Fruit fly (Drosophila melanogaster) whole organism, embryonic: Measurements from ENCODE around the gene Ir68b.

ENCODE experiments used
- Abd-B ChIP-seq: fragments of 200-800 bp; sonication (Bioruptor generic); optimal IDR thresholded peaks from 2 replicates; lab custom pipeline; 2018; ENCODE audit warnings: missing biosample characterization, mild to moderate bottlenecking, missing genetic modification characterization, moderate library complexity
- Atf-2 ChIP-seq: fragments of 200-800 bp; sonication (Bioruptor generic); optimal IDR thresholded peaks from 2 replicates; lab custom pipeline; 2016; ENCODE audit warnings: missing biosample characterization, missing genetic modification characterization
- CG10366 ChIP-seq: fragments of 200-800 bp; sonication (Bioruptor generic); IDR thresholded peaks from 2 replicates; pipeline ENCODE4 v1.3.6; 2022; ENCODE audit warnings: missing biosample characterization, missing genetic modification characterization
- CG12391 ChIP-seq: fragments of 200-800 bp; sonication (Bioruptor generic); optimal IDR thresholded peaks from 3 replicates; lab custom pipeline; 2018; ENCODE audit warnings: missing biosample characterization, mild to moderate bottlenecking, missing genetic modification characterization, moderate library complexity
- CG13123 ChIP-seq: fragments of 200-800 bp; sonication (Bioruptor generic); optimal IDR thresholded peaks from 2 replicates; lab custom pipeline; 2016; ENCODE audit warnings: missing biosample characterization, missing genetic modification characterization
- CG13624 ChIP-seq: fragments of 200-800 bp; sonication (Bioruptor generic); optimal IDR thresholded peaks from 2 replicates; lab custom pipeline; 2016; ENCODE audit warnings: missing biosample characterization, missing genetic modification characterization
- CG14050 ChIP-seq: fragments of 200-800 bp; sonication (Bioruptor generic); IDR thresholded peaks from 3 replicates; pipeline ENCODE4 v1.3.6; 2022; ENCODE audit warnings: missing biosample characterization, missing genetic modification characterization
- CG15011 ChIP-seq: fragments of 200-800 bp; sonication (Bioruptor generic); optimal IDR thresholded peaks from 3 replicates; lab custom pipeline; 2018; ENCODE audit warnings: missing biosample characterization, mild to moderate bottlenecking, missing genetic modification characterization
- CG17186 ChIP-seq: fragments of 200-800 bp; sonication (Bioruptor generic); optimal IDR thresholded peaks from 3 replicates; lab custom pipeline; 2017; ENCODE audit warnings: missing biosample characterization, missing genetic modification reagents, missing genetic modification characterization
- CG2129 ChIP-seq: fragments of 200-800 bp; sonication (Bioruptor generic); IDR thresholded peaks from 2 replicates; pipeline ENCODE4 v1.3.6; 2022; ENCODE audit warnings: missing biosample characterization, missing genetic modification characterization; ENCODE audit not compliant: partially characterized antibody
- CG30020 ChIP-seq: fragments of 200-800 bp; optimal IDR thresholded peaks from 2 replicates; lab custom pipeline; 2019; ENCODE audit warnings: missing biosample characterization, mild to moderate bottlenecking, missing genetic modification characterization, moderate library complexity
- CG32772 ChIP-seq: fragments of 200-800 bp; sonication (Bioruptor generic); IDR thresholded peaks from 2 replicates; pipeline ENCODE4 v1.3.6; 2022; ENCODE audit warnings: missing biosample characterization, missing genetic modification characterization
- CG3281 ChIP-seq: fragments of 200-800 bp; sonication (Bioruptor generic); optimal IDR thresholded peaks from 3 replicates; lab custom pipeline; 2017; ENCODE audit warnings: missing biosample characterization, mild to moderate bottlenecking, missing genetic modification characterization
- CG33557 ChIP-seq: fragments of 200-800 bp; sonication (Bioruptor generic); optimal IDR thresholded peaks from 2 replicates; lab custom pipeline; 2019; ENCODE audit warnings: missing biosample characterization, mild to moderate bottlenecking, missing genetic modification characterization, moderate library complexity
- CG7839 ChIP-seq: fragments of 200-800 bp; sonication (Bioruptor generic); optimal IDR thresholded peaks from 3 replicates; lab custom pipeline; 2018; ENCODE audit warnings: missing biosample characterization, mild to moderate bottlenecking, missing genetic modification characterization, moderate library complexity
- Fer1 ChIP-seq: fragments of 200-800 bp; sonication (Bioruptor generic); optimal IDR thresholded peaks from 2 replicates; lab custom pipeline; 2017; ENCODE audit warnings: missing biosample characterization, mild to moderate bottlenecking, missing genetic modification characterization
- HLH4C ChIP-seq: fragments of 200-800 bp; sonication (Bioruptor generic); IDR thresholded peaks from 3 replicates; pipeline ENCODE4 v1.3.6; 2022; ENCODE audit warnings: missing biosample characterization, missing genetic modification characterization; ENCODE audit not compliant: partially characterized antibody
- Hr39 ChIP-seq: fragments of >200 bp; optimal IDR thresholded peaks from 2 replicates; lab custom pipeline; 2017
- Myb ChIP-seq: fragments of 200-800 bp; sonication (Bioruptor generic); optimal IDR thresholded peaks from 2 replicates; lab custom pipeline; 2016; ENCODE audit warnings: missing biosample characterization, missing genetic modification characterization
- NC2α ChIP-seq: fragments of 200-800 bp; sonication (Bioruptor generic); optimal IDR thresholded peaks from 2 replicates; lab custom pipeline; 2016; ENCODE audit warnings: missing biosample characterization, missing genetic modification characterization
- NC2β ChIP-seq: fragments of 200-800 bp; sonication (Bioruptor generic); optimal IDR thresholded peaks from 2 replicates; lab custom pipeline; 2016; ENCODE audit warnings: missing biosample characterization, missing genetic modification characterization
- NK7.1 ChIP-seq: fragments of 200-800 bp; sonication (Bioruptor generic); optimal IDR thresholded peaks from 3 replicates; lab custom pipeline; 2016; ENCODE audit warnings: missing biosample characterization, missing genetic modification characterization
- Optix ChIP-seq: fragments of 200-800 bp; sonication (Bioruptor generic); IDR thresholded peaks from 3 replicates; pipeline ENCODE4 v1.3.6; 2022; ENCODE audit warnings: missing biosample characterization, missing genetic modification characterization
- PHDP ChIP-seq: fragments of 200-800 bp; sonication (Bioruptor generic); optimal IDR thresholded peaks from 3 replicates; lab custom pipeline; 2018; ENCODE audit warnings: missing biosample characterization, mild to moderate bottlenecking, missing genetic modification characterization, moderate library complexity
- Rfx ChIP-seq: fragments of 200-800 bp; sonication (Bioruptor generic); IDR thresholded peaks from 2 replicates; pipeline ENCODE4 v1.3.6; 2022; ENCODE audit warnings: missing biosample characterization, missing genetic modification characterization
- Ssrp ChIP-seq: fragments of 200-800 bp; sonication (Bioruptor generic); optimal IDR thresholded peaks from 2 replicates; lab custom pipeline; 2018; ENCODE audit warnings: missing biosample characterization, mild to moderate bottlenecking, missing genetic modification characterization, moderate library complexity
- Xrp1 ChIP-seq: fragments of 200-800 bp; sonication (Bioruptor generic); IDR thresholded peaks from 2 replicates; pipeline ENCODE4 v1.3.6; 2022; ENCODE audit warnings: missing biosample characterization, missing genetic modification characterization
- abd-A ChIP-seq: fragments of 200-800 bp; sonication (Bioruptor generic); optimal IDR thresholded peaks from 3 replicates; lab custom pipeline; 2019; ENCODE audit warnings: missing biosample characterization, mild to moderate bottlenecking, missing genetic modification characterization, moderate library complexity
- al ChIP-seq: fragments of 200-800 bp; sonication (Bioruptor generic); IDR thresholded peaks from 2 replicates; pipeline ENCODE4 v1.3.6; 2022; ENCODE audit warnings: missing biosample characterization, missing genetic modification characterization
- ash1 ChIP-seq: fragments of 200-800 bp; sonication (Bioruptor generic); optimal IDR thresholded peaks from 2 replicates; lab custom pipeline; 2018; ENCODE audit warnings: missing biosample characterization, mild to moderate bottlenecking, missing genetic modification characterization
- br ChIP-seq: fragments of >200 bp; optimal IDR thresholded peaks from 2 replicates; lab custom pipeline; 2017
- bsh ChIP-seq, 2 experiments: fragments of 200-800 bp; sonication (Bioruptor generic); optimal IDR thresholded peaks; 2 replicates each; lab custom pipeline; 2017 to 2018; ENCODE audit warnings: mild to moderate bottlenecking in 2 of 2, missing biosample characterization in 2 of 2, missing genetic modification characterization in 2 of 2, moderate library complexity in 1 of 2
- cg ChIP-seq: fragments of 200-800 bp; sonication (Bioruptor generic); optimal IDR thresholded peaks from 3 replicates; lab custom pipeline; 2019; ENCODE audit warnings: missing biosample characterization, mild to moderate bottlenecking, missing genetic modification characterization, moderate library complexity
- chif ChIP-seq, 2 experiments: fragments of 200-800 bp; sonication (Bioruptor generic); optimal IDR thresholded peaks; 3 replicates each; lab custom pipeline; 2016; ENCODE audit warnings: missing biosample characterization in 2 of 2, missing genetic modification characterization in 2 of 2
- cwo ChIP-seq: fragments of 200-800 bp; sonication (Bioruptor generic); optimal IDR thresholded peaks from 3 replicates; lab custom pipeline; 2017; ENCODE audit warnings: missing biosample characterization, missing genetic modification characterization, mild to moderate bottlenecking, moderate library complexity, missing genetic modification reagents
- dmrt99B ChIP-seq: fragments of 200-800 bp; sonication (Bioruptor generic); optimal IDR thresholded peaks from 2 replicates; lab custom pipeline; 2018; ENCODE audit warnings: missing biosample characterization, mild to moderate bottlenecking, missing genetic modification characterization, moderate library complexity
- en ChIP-seq: fragments of 200-800 bp; sonication (Bioruptor generic); optimal IDR thresholded peaks from 2 replicates; lab custom pipeline; 2016; ENCODE audit warnings: missing biosample characterization, missing genetic modification characterization
- fd64A ChIP-seq: fragments of 200-800 bp; sonication (Bioruptor generic); optimal IDR thresholded peaks from 3 replicates; lab custom pipeline; 2018; ENCODE audit warnings: missing biosample characterization, mild to moderate bottlenecking, missing genetic modification characterization
- fd96Cb ChIP-seq: fragments of 200-800 bp; sonication (Bioruptor generic); optimal IDR thresholded peaks from 2 replicates; lab custom pipeline; 2018; ENCODE audit warnings: missing biosample characterization, mild to moderate bottlenecking, missing genetic modification characterization, moderate library complexity
- gem ChIP-seq: fragments of 200-800 bp; sonication (Bioruptor generic); optimal IDR thresholded peaks from 2 replicates; lab custom pipeline; 2019; ENCODE audit warnings: missing biosample characterization, mild to moderate bottlenecking, missing genetic modification characterization, moderate library complexity
- ind ChIP-seq: fragments of 200-800 bp; sonication (Bioruptor generic); optimal IDR thresholded peaks from 3 replicates; lab custom pipeline; 2016; ENCODE audit warnings: missing biosample characterization, missing genetic modification characterization
- jigr1 ChIP-seq: fragments of 200-800 bp; sonication (Bioruptor generic); IDR thresholded peaks from 3 replicates; pipeline ENCODE4 v1.3.6; 2022; ENCODE audit warnings: missing biosample characterization, missing genetic modification characterization
- kay ChIP-seq: fragments of 200-800 bp; sonication (Bioruptor generic); optimal IDR thresholded peaks from 2 replicates; lab custom pipeline; 2016; ENCODE audit warnings: missing biosample characterization, missing genetic modification characterization
- lbe ChIP-seq: fragments of 200-800 bp; sonication (Bioruptor generic); optimal IDR thresholded peaks from 2 replicates; lab custom pipeline; 2016; ENCODE audit warnings: missing biosample characterization, mild to moderate bottlenecking, missing genetic modification characterization
- pho ChIP-seq: fragments of 200-800 bp; sonication (Bioruptor generic); optimal IDR thresholded peaks from 2 replicates; lab custom pipeline; 2016; ENCODE audit warnings: missing biosample characterization, missing genetic modification characterization
- repo ChIP-seq: fragments of 200-800 bp; sonication (Bioruptor generic); optimal IDR thresholded peaks from 2 replicates; lab custom pipeline; 2016; ENCODE audit warnings: missing biosample characterization, missing genetic modification characterization
- sc ChIP-seq, 3 experiments: fragments of >200 bp in 2 of 3; fragments of 200-800 bp in 1 of 3; sonication (Bioruptor generic) in 1 of 3; optimal IDR thresholded peaks; 2 replicates in 2 of 3; 3 replicates in 1 of 3; lab custom pipeline; 2017; ENCODE audit warnings: mild to moderate bottlenecking in 1 of 3, missing biosample characterization in 1 of 3, missing genetic modification characterization in 1 of 3, missing genetic modification reagents in 1 of 3
- slp2 ChIP-seq: fragments of 200-800 bp; sonication (Bioruptor generic); optimal IDR thresholded peaks from 2 replicates; lab custom pipeline; 2016; ENCODE audit warnings: missing biosample characterization, missing genetic modification characterization
- sr ChIP-seq: fragments of 200-800 bp; sonication (Bioruptor generic); IDR thresholded peaks from 3 replicates; pipeline ENCODE4 v1.3.6; 2022; ENCODE audit warnings: missing biosample characterization, missing genetic modification characterization
- trem ChIP-seq: fragments of 200-800 bp; optimal IDR thresholded peaks from 3 replicates; lab custom pipeline; 2019; ENCODE audit warnings: missing biosample characterization, mild to moderate bottlenecking, missing genetic modification characterization, moderate library complexity
- tup ChIP-seq: fragments of 200-800 bp; sonication (Bioruptor generic); optimal IDR thresholded peaks from 2 replicates; lab custom pipeline; 2016; ENCODE audit warnings: missing biosample characterization, mild to moderate bottlenecking, missing genetic modification characterization, moderate library complexity

The Ir68b gene

DNA sequence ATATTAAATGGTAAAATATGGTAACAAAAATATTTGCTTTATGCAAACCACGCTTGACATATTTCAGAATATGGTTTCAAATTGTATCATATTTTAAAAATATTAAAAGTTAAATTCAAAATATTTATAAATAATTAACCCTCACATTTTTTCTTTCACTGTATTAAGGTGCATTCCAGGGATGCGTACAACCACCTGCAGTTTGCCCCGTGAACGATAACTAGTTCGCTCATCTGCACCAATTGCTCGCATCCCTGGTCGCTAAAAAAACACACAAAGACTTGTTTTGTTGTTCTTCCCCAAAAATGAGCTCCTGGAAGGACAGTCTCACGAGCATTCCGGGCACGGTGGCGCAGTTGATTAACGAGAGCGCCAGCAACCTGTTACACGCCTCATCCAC is 4.7 kb upstream of the Ir68b start, which contains the start of gene DEF8 (continued):
- TF ChIP-seq CG10366 (peak; percentile 89), NC2β (GFP tag; lab: Kevin White, UChicago) (peak; percentile 36), CG14050 (peak; percentile 77; the same call in 2 of the 3 replicates), ind (peak; percentile 79), fd64A (GFP tag; lab: Kevin White, UChicago) (no peak), lbe (GFP tag; lab: Kevin White, UChicago) (peak; percentile 63), CG33557 (GFP tag; lab: Kevin White, UChicago) (peak; percentile 78), en (GFP tag; lab: Kevin White, UChicago) (no peak), Atf-2 (GFP tag; lab: Kevin White, UChicago) (peak; percentile 13), Fer1 (peak; percentile 88), Xrp1 (GFP tag; lab: Robert Waterston, UW) (peak; percentile 94), chif (GFP tag; optimal IDR thresholded peaks at IDR 0.05; lab: Kevin White, UChicago) (peak; percentile 27 to 66), PHDP (tag; lab: Kevin White, UChicago) (peak; percentile 93), HLH4C (GFP tag; lab: Robert Waterston, UW) (no peak), NK7.1 (GFP tag; lab: Kevin White, UChicago) (no peak), CG30020 (tag; lab: Kevin White, UChicago) (peak; percentile 69), Hr39 (no peak), CG13624 (GFP tag; lab: Kevin White, UChicago) (peak; percentile 33), br (lab: Kevin White, UChicago) (no peak), slp2 (GFP tag; lab: Kevin White, UChicago) (no peak), CG2129 (no peak), CG15011 (GFP tag; lab: Kevin White, UChicago) (no peak), Ssrp (tag; lab: Kevin White, UChicago) (peak; percentile 87), cg (GFP tag; lab: Kevin White, UChicago) (no peak), bsh (GFP tag; optimal IDR thresholded peaks at IDR 0.05; lab: Kevin White, UChicago) (peak in 1 of 2 experiments; percentile 93), tup (GFP tag; lab: Kevin White, UChicago) (peak; percentile 20), pho (peak; percentile 42), Rfx (GFP tag; lab: Robert Waterston, UW) (peak; percentile 88), repo (GFP tag; lab: Kevin White, UChicago) (no peak), CG17186 (peak; percentile 82), CG7839 (tag; lab: Kevin White, UChicago) (peak; percentile 87), gem (tag; lab: Kevin White, UChicago) (peak; percentile 92), abd-A (tag; lab: Kevin White, UChicago) (no peak), ash1 (peak; percentile 11), CG13123 (GFP tag; lab: Kevin White, UChicago) (peak; percentile 38), cwo (GFP tag; lab: Kevin White, UChicago) (peak; percentile 74), kay (GFP tag; lab: Kevin White, UChicago) (peak; percentile 74), CG32772 (GFP tag; lab: Robert Waterston, UW) (peak; percentile 87), trem (tag; lab: Kevin White, UChicago) (peak; percentile 84), NC2α (GFP tag; lab: Kevin White, UChicago) (peak; percentile 17), CG12391 (tag; lab: Kevin White, UChicago) (peak; percentile 95), al (GFP tag; lab: Robert Waterston, UW) (peak; percentile 65; the same call in 1 of the 2 replicates), Myb (peak; percentile 4), sr (GFP tag; lab: Robert Waterston, UW) (no peak), Abd-B (GFP tag; lab: Kevin White, UChicago) (no peak), dmrt99B (peak; percentile 83), fd96Cb (tag; lab: Kevin White, UChicago) (peak; percentile 83), jigr1 (no peak), sc (optimal IDR thresholded peaks at IDR 0.05; lab: Kevin White, UChicago) (no peak), sc (GFP tag; optimal IDR thresholded peaks at IDR 0.05; lab: Kevin White, UChicago) (peak; percentile 65), CG3281 (GFP tag; lab: Kevin White, UChicago) (peak; percentile 82), Optix (GFP tag; lab: Robert Waterston, UW) (peak; percentile 58; the same call in 2 of the 3 replicates)
